Worm (Caenorhabditis elegans) whole organism, L4 larva: ENCODE results near the gene dml-1.

Experiments used
- D1046.2 ChIP-seq: fragments of 200-800 bp; sonication (Bioruptor generic); IDR thresholded peaks from 2 replicates; pipeline ENCODE4 v1.3.6; 2022; ENCODE audit warnings: missing genetic modification characterization, missing compliant biosample characterization
- F10B5.3 ChIP-seq: sonication (generic microtip); optimal IDR thresholded peaks from 2 replicates; lab custom pipeline; 2016; ENCODE audit warnings: mild to moderate bottlenecking, missing genetic modification characterization, missing compliant biosample characterization
- F26F4.8 ChIP-seq: fragments of 200-800 bp; sonication (Bioruptor generic); conservative IDR thresholded peaks from 2 replicates; pipeline ENCODE4 v1.3.6; 2022; ENCODE audit warnings: missing genetic modification characterization, missing compliant biosample characterization
- F37D6.2 ChIP-seq: sonication (generic microtip); optimal IDR thresholded peaks from 2 replicates; lab custom pipeline; 2016; ENCODE audit warnings: mild to moderate bottlenecking, missing genetic modification characterization, missing compliant biosample characterization
- F49E8.2 ChIP-seq: sonication (generic microtip); optimal IDR thresholded peaks from 2 replicates; lab custom pipeline; 2016; ENCODE audit warnings: missing compliant biosample characterization, mild to moderate bottlenecking, missing genetic modification characterization, borderline replicate concordance
- R02D3.7 ChIP-seq: fragments of 150-350 bp; sonication (generic microtip); optimal IDR thresholded peaks from 3 replicates; lab custom pipeline; 2014; ENCODE audit warnings: missing biosample characterization, missing genetic modification characterization
- Y105C5A.15 ChIP-seq: fragments of 200-800 bp; sonication (Bioruptor generic); IDR thresholded peaks from 2 replicates; pipeline ENCODE4 v1.3.6; 2022; ENCODE audit warnings: missing genetic modification characterization, missing compliant biosample characterization
- ZK337.2 ChIP-seq: fragments of 200-800 bp; sonication (Bioruptor generic); IDR thresholded peaks from 2 replicates; pipeline ENCODE4 v1.3.6; 2022; ENCODE audit warnings: missing genetic modification reagents, missing genetic modification characterization, missing compliant biosample characterization
- ama-1 ChIP-seq: fragments of 150-350 bp; optimal IDR thresholded peaks from 2 replicates; lab custom pipeline; 2014; ENCODE audit warnings: inconsistent platforms, mixed read lengths
- attf-4 ChIP-seq: sonication (generic microtip); optimal IDR thresholded peaks from 3 replicates; lab custom pipeline; 2017; ENCODE audit warnings: missing biosample characterization, missing genetic modification characterization
- ceh-28 ChIP-seq: fragments of 150-350 bp; optimal IDR thresholded peaks from 2 replicates; lab custom pipeline; 2014; ENCODE audit warnings: missing biosample characterization, missing genetic modification reagents, missing genetic modification characterization
- ceh-44 ChIP-seq: fragments of 200-800 bp; sonication (Bioruptor generic); IDR thresholded peaks from 2 replicates; pipeline ENCODE4 v1.3.6; 2022; ENCODE audit warnings: missing genetic modification reagents, missing genetic modification characterization, missing compliant biosample characterization
- ces-1 ChIP-seq: fragments of 150-350 bp; sonication (generic microtip); optimal IDR thresholded peaks from 4 replicates; lab custom pipeline; 2014; ENCODE audit warnings: missing biosample characterization, missing genetic modification reagents, missing genetic modification characterization
- daf-16 ChIP-seq, 3 experiments: sonication (generic microtip); optimal IDR thresholded peaks; 2 replicates each; lab custom pipeline; 2016 to 2017; ENCODE audit warnings: missing genetic modification characterization in 3 of 3, missing genetic modification reagents in 3 of 3, mild to moderate bottlenecking in 2 of 3, missing compliant biosample characterization in 2 of 3, missing biosample characterization in 1 of 3, moderate library complexity in 1 of 3
- daf-19 ChIP-seq: fragments of 200-800 bp; sonication (Bioruptor generic); conservative IDR thresholded peaks from 2 replicates; pipeline ENCODE4 v1.3.6; 2022; ENCODE audit warnings: missing genetic modification characterization, missing compliant biosample characterization
- daf-8 ChIP-seq: fragments of 200-800 bp; sonication (Bioruptor generic); IDR thresholded peaks from 2 replicates; pipeline ENCODE4 v1.3.6; 2022; ENCODE audit warnings: missing genetic modification characterization, missing compliant biosample characterization
- dmd-6 ChIP-seq: fragments of 200-800 bp; sonication (Bioruptor generic); IDR thresholded peaks from 2 replicates; pipeline ENCODE4 v1.3.6; 2022; ENCODE audit warnings: missing genetic modification reagents, missing genetic modification characterization, missing compliant biosample characterization
- duxl-1 ChIP-seq: sonication (generic microtip); optimal IDR thresholded peaks from 2 replicates; lab custom pipeline; 2016; ENCODE audit warnings: mild to moderate bottlenecking, missing genetic modification characterization, moderate library complexity, missing compliant biosample characterization; ENCODE audit not compliant: poor library complexity
- egl-43 ChIP-seq: fragments of 200-800 bp; sonication (Bioruptor generic); IDR thresholded peaks from 2 replicates; pipeline ENCODE4 v1.3.6; 2022; ENCODE audit warnings: missing genetic modification reagents, missing genetic modification characterization, missing compliant biosample characterization
- fkh-10 ChIP-seq: fragments of 150-350 bp; optimal IDR thresholded peaks from 2 replicates; lab custom pipeline; 2014; ENCODE audit warnings: missing biosample characterization, missing genetic modification reagents, missing genetic modification characterization
- gei-8 ChIP-seq: fragments of 200-800 bp; sonication (Bioruptor generic); optimal IDR thresholded peaks from 2 replicates; lab custom pipeline; 2018; ENCODE audit warnings: mild to moderate bottlenecking, missing genetic modification characterization, missing compliant biosample characterization
- hif-1 ChIP-seq, 2 experiments: sonication (generic microtip); optimal IDR thresholded peaks; 2 replicates each; lab custom pipeline; 2016 to 2017; ENCODE audit warnings: missing compliant biosample characterization in 2 of 2, missing genetic modification characterization in 2 of 2, missing genetic modification reagents in 2 of 2, missing genotype in 2 of 2, mild to moderate bottlenecking in 1 of 2
- hlh-11 ChIP-seq: fragments of 200-800 bp; sonication (Bioruptor generic); optimal IDR thresholded peaks from 2 replicates; lab custom pipeline; 2018; ENCODE audit warnings: mild to moderate bottlenecking, missing genetic modification characterization, missing compliant biosample characterization
- hlh-30 ChIP-seq: sonication (generic microtip); optimal IDR thresholded peaks from 2 replicates; lab custom pipeline; 2017; ENCODE audit warnings: antibody characterized with exemption, mild to moderate bottlenecking, missing genetic modification characterization, missing compliant biosample characterization; ENCODE audit not compliant: insufficient read depth
- jun-1 ChIP-seq: fragments of 150-350 bp; optimal IDR thresholded peaks from 2 replicates; lab custom pipeline; 2014; ENCODE audit warnings: missing biosample characterization, missing genetic modification reagents, missing genetic modification characterization
- lim-7 ChIP-seq: fragments of 200-800 bp; sonication (Bioruptor generic); IDR thresholded peaks from 2 replicates; pipeline ENCODE4 v1.3.6; 2022; ENCODE audit warnings: missing genetic modification characterization, missing compliant biosample characterization
- lin-15B ChIP-seq: fragments of 150-350 bp; sonication (generic microtip); optimal IDR thresholded peaks from 3 replicates; lab custom pipeline; 2014; ENCODE audit warnings: missing biosample characterization, missing genetic modification characterization
- lin-38 ChIP-seq: fragments of 200-800 bp; sonication (Bioruptor generic); IDR thresholded peaks from 2 replicates; pipeline ENCODE4 v1.3.6; 2022; ENCODE audit warnings: missing genetic modification reagents, missing genetic modification characterization, missing compliant biosample characterization
- lin-39 ChIP-seq: fragments of 150-350 bp; optimal IDR thresholded peaks from 2 replicates; lab custom pipeline; 2014; ENCODE audit warnings: missing biosample characterization, missing genetic modification reagents, missing genetic modification characterization
- lir-3 ChIP-seq: sonication (generic microtip); optimal IDR thresholded peaks from 2 replicates; lab custom pipeline; 2016; ENCODE audit warnings: mild to moderate bottlenecking, missing genetic modification characterization, missing compliant biosample characterization
- madf-5 ChIP-seq, 2 experiments: fragments of 200-800 bp; sonication (Bioruptor generic); IDR thresholded peaks; 2 replicates each; pipeline ENCODE4 v1.3.6; 2022; ENCODE audit warnings: missing compliant biosample characterization in 2 of 2, missing genetic modification characterization in 2 of 2
- madf-9 ChIP-seq: fragments of 200-800 bp; sonication (Bioruptor generic); conservative IDR thresholded peaks from 2 replicates; pipeline ENCODE4 v1.3.6; 2022; ENCODE audit warnings: missing genetic modification reagents, missing genetic modification characterization, missing compliant biosample characterization
- mdl-1 ChIP-seq, 2 experiments: fragments of 150-350 bp in 1 of 2; sonication (generic microtip) in 1 of 2; optimal IDR thresholded peaks; 2 replicates each; lab custom pipeline; 2014 to 2017; ENCODE audit warnings: missing biosample characterization in 2 of 2, missing genetic modification characterization in 2 of 2
- nhr-10 ChIP-seq: fragments of 150-350 bp; optimal IDR thresholded peaks from 2 replicates; lab custom pipeline; 2014; ENCODE audit warnings: missing biosample characterization, missing genetic modification characterization
- nhr-111 ChIP-seq: fragments of 200-800 bp; sonication (Bioruptor generic); optimal IDR thresholded peaks from 2 replicates; lab custom pipeline; 2018; ENCODE audit warnings: mild to moderate bottlenecking, missing genetic modification characterization, missing compliant biosample characterization
- nhr-237 ChIP-seq: sonication (generic microtip); optimal IDR thresholded peaks from 2 replicates; lab custom pipeline; 2017; ENCODE audit warnings: missing biosample characterization, missing genetic modification characterization
- nhr-28 ChIP-seq: fragments of 150-350 bp; optimal IDR thresholded peaks from 2 replicates; lab custom pipeline; 2014; ENCODE audit warnings: missing biosample characterization, missing genetic modification characterization
- nhr-42 ChIP-seq: fragments of 200-800 bp; sonication (Bioruptor generic); IDR thresholded peaks from 2 replicates; pipeline ENCODE4 v1.3.6; 2022; ENCODE audit warnings: missing genetic modification characterization, missing compliant biosample characterization
- nhr-48 ChIP-seq: sonication (generic microtip); optimal IDR thresholded peaks from 2 replicates; lab custom pipeline; 2016; ENCODE audit warnings: mild to moderate bottlenecking, missing genetic modification characterization, missing compliant biosample characterization
- php-3 ChIP-seq: fragments of 200-800 bp; sonication (Bioruptor generic); IDR thresholded peaks from 2 replicates; pipeline ENCODE4 v1.3.6; 2022; ENCODE audit warnings: missing genetic modification reagents, missing genetic modification characterization, missing compliant biosample characterization
- pqm-1 ChIP-seq: sonication (generic microtip); optimal IDR thresholded peaks from 2 replicates; lab custom pipeline; 2017; ENCODE audit warnings: missing biosample characterization, missing genetic modification characterization
- saeg-2 ChIP-seq: fragments of 200-800 bp; sonication (Bioruptor generic); IDR thresholded peaks from 2 replicates; pipeline ENCODE4 v1.3.6; 2022; ENCODE audit warnings: missing genetic modification reagents, missing genetic modification characterization, missing compliant biosample characterization
- sdz-12 ChIP-seq: fragments of 200-800 bp; sonication (Bioruptor generic); optimal IDR thresholded peaks from 2 replicates; lab custom pipeline; 2018; ENCODE audit warnings: mild to moderate bottlenecking, missing genetic modification characterization, missing compliant biosample characterization
- set-16 ChIP-seq: fragments of 200-800 bp; sonication (Bioruptor generic); IDR thresholded peaks from 2 replicates; pipeline ENCODE4 v1.3.6; 2022; ENCODE audit warnings: missing genetic modification reagents, missing genetic modification characterization, missing compliant biosample characterization
- skn-1 ChIP-seq: fragments of 150-350 bp; optimal IDR thresholded peaks from 2 replicates; lab custom pipeline; 2014; ENCODE audit warnings: missing biosample characterization, missing genetic modification characterization
- snpc-1.2 ChIP-seq: fragments of 200-800 bp; sonication (Bioruptor generic); IDR thresholded peaks from 2 replicates; pipeline ENCODE4 v1.3.6; 2022; ENCODE audit warnings: missing genetic modification reagents, missing genetic modification characterization, missing compliant biosample characterization
- vab-7 ChIP-seq: fragments of 200-800 bp; sonication (Bioruptor generic); IDR thresholded peaks from 2 replicates; pipeline ENCODE4 v1.3.6; 2022; ENCODE audit warnings: missing genetic modification reagents, missing genetic modification characterization, missing compliant biosample characterization
- zag-1 ChIP-seq: fragments of 150-350 bp; optimal IDR thresholded peaks from 2 replicates; lab custom pipeline; 2014; ENCODE audit warnings: missing biosample characterization, missing genetic modification characterization

Gene dml-1

ce11 chrIV:2886655-2887054, at the start of gene dml-1:
Gene dml-1 (plus strand): TSS chrIV:2886955.
- no peak for TF ChIP-seq lim-7 (GFP tag; lab: Robert Waterston, UW)
- TF ChIP-seq lin-15B, result no peak
- TF ChIP-seq ZK337.2 (GFP tag; lab: Robert Waterston, UW), result no peak
- no peak for TF ChIP-seq snpc-1.2 (GFP tag; lab: Robert Waterston, UW)
- TF ChIP-seq R02D3.7, result no peak
- no peak for TF ChIP-seq nhr-111
- no peak for TF ChIP-seq lin-39 (tag; lab: Kevin White, UChicago)
- TF ChIP-seq mdl-1 (tag; optimal IDR thresholded peaks at IDR 0.05; lab: Kevin White, UChicago), result no peak
- no peak for TF ChIP-seq nhr-10
- TF ChIP-seq Y105C5A.15 (GFP tag; lab: Robert Waterston, UW), result no peak
- no peak for TF ChIP-seq ceh-28 (tag; lab: Kevin White, UChicago)
- no peak for TF ChIP-seq skn-1 (tag; lab: Kevin White, UChicago)
- TF ChIP-seq vab-7, result no peak
- no peak for TF ChIP-seq ceh-44

ce11 chrIV:2838308-2838707, 48.4 kb upstream of the dml-1 start, which contains the start of gene Y54G2A.7:
Gene Y54G2A.7 (plus strand): TSS chrIV:2838608.
- TF ChIP-seq madf-9 (no peak), dmd-6 (GFP tag; lab: Robert Waterston, UW) (no peak), daf-16 (GFP tag; optimal IDR thresholded peaks at IDR 0.05; lab: Kevin White, UChicago) (no peak), daf-16 (tag; optimal IDR thresholded peaks at IDR 0.05; lab: Kevin White, UChicago) (peak; percentile 27), nhr-28 (tag; lab: Kevin White, UChicago) (peak; percentile 65), snpc-1.2 (GFP tag; lab: Robert Waterston, UW) (no peak), D1046.2 (no peak), set-16 (GFP tag; lab: Robert Waterston, UW) (no peak), nhr-237 (tag; lab: Kevin White, UChicago) (no peak)

- TF ChIP-seq attf-4, result no peak
- peak; percentile 37; the same call in 1 of the 2 replicates for TF ChIP-seq php-3
- no peak for TF ChIP-seq daf-16 (GFP tag; optimal IDR thresholded peaks at IDR 0.05; lab: Kevin White, UChicago)
- peak; percentile 45 for TF ChIP-seq daf-16 (tag; optimal IDR thresholded peaks at IDR 0.05; lab: Kevin White, UChicago)
- TF ChIP-seq nhr-42 (GFP tag; lab: Robert Waterston, UW), result no peak
- no peak for TF ChIP-seq R02D3.7
- TF ChIP-seq nhr-28 (tag; lab: Kevin White, UChicago), result peak; percentile 82
- TF ChIP-seq lin-38 (GFP tag; lab: Robert Waterston, UW), result no peak
- TF ChIP-seq gei-8, result no peak
- no peak for TF ChIP-seq F49E8.2 (tag; lab: Kevin White, UChicago)
- no peak for TF ChIP-seq ces-1 (GFP tag; lab: Kevin White, UChicago)
- no peak for TF ChIP-seq F10B5.3 (tag; lab: Kevin White, UChicago)
- TF ChIP-seq nhr-48, result no peak
- no peak for TF ChIP-seq F26F4.8 (GFP tag; lab: Robert Waterston, UW)
- TF ChIP-seq hlh-30 (tag; lab: Kevin White, UChicago), result no peak
- TF ChIP-seq duxl-1 (tag; lab: Kevin White, UChicago), result no peak
- no peak for TF ChIP-seq zag-1 (tag; lab: Kevin White, UChicago)
- TF ChIP-seq lim-7 (GFP tag; lab: Robert Waterston, UW), result no peak
- no peak for TF ChIP-seq fkh-10 (GFP tag; lab: Kevin White, UChicago)
- no peak for TF ChIP-seq daf-8 (GFP tag; lab: Robert Waterston, UW)
- no peak for TF ChIP-seq Y105C5A.15 (GFP tag; lab: Robert Waterston, UW)
- TF ChIP-seq F37D6.2, result no peak
- TF ChIP-seq hif-1 (tag; optimal IDR thresholded peaks at IDR 0.05; lab: Kevin White, UChicago), result no peak
- no peak for TF ChIP-seq vab-7
- TF ChIP-seq saeg-2 (GFP tag; lab: Robert Waterston, UW), result no peak
- no peak for TF ChIP-seq ama-1
- TF ChIP-seq pqm-1 (tag; lab: Kevin White, UChicago), result peak; percentile 58
- no peak for TF ChIP-seq madf-5 (GFP tag; IDR thresholded peaks at IDR 0.05; lab: Robert Waterston, UW)
- TF ChIP-seq daf-19 (GFP tag; lab: Robert Waterston, UW), result no peak
- TF ChIP-seq hlh-11 (tag; lab: Kevin White, UChicago), result peak; percentile 11
- no peak for TF ChIP-seq sdz-12
- TF ChIP-seq egl-43 (GFP tag; lab: Robert Waterston, UW), result no peak
- TF ChIP-seq lir-3, result no peak
- no peak for TF ChIP-seq skn-1 (tag; lab: Kevin White, UChicago)
- no peak for TF ChIP-seq jun-1 (tag; lab: Kevin White, UChicago)
These were observed 45.5 kb upstream of the dml-1 start, which contains the start of gene clec-83 for ce11 chrIV:2841260-2841659. Gene clec-83 (minus strand): TSS chrIV:2841472.
